Worm (Caenorhabditis elegans) whole organism, young adult: ENCODE results near the gene col-151.

ENCODE experiments used
- B0019.2 ChIP-seq: fragments of 200-800 bp; sonication (Bioruptor generic); conservative IDR thresholded peaks from 2 replicates; pipeline ENCODE4 v1.3.6; 2022; ENCODE audit warnings: missing genetic modification reagents, missing genetic modification characterization, missing compliant biosample characterization
- C17E4.6 ChIP-seq: fragments of 200-800 bp; sonication (Bioruptor generic); IDR thresholded peaks from 2 replicates; pipeline ENCODE4 v1.3.6; 2022; ENCODE audit warnings: missing genetic modification reagents, missing genetic modification characterization, missing compliant biosample characterization
- F37B4.10 ChIP-seq: fragments of 200-800 bp; sonication (Bioruptor generic); IDR thresholded peaks from 2 replicates; pipeline ENCODE4 v1.3.6; 2022; ENCODE audit warnings: missing genetic modification characterization, missing compliant biosample characterization
- F39B2.1 ChIP-seq: fragments of 200-800 bp; sonication (Bioruptor generic); IDR thresholded peaks from 2 replicates; pipeline ENCODE4 v1.3.6; 2022; ENCODE audit warnings: missing genetic modification reagents, missing genetic modification characterization, missing compliant biosample characterization
- F55B11.4 ChIP-seq: sonication (generic microtip); optimal IDR thresholded peaks from 2 replicates; lab custom pipeline; 2016; ENCODE audit warnings: missing compliant biosample characterization, missing genetic modification characterization, borderline replicate concordance; ENCODE audit not compliant: insufficient read depth
- F57A8.1 ChIP-seq: fragments of 200-800 bp; sonication (Bioruptor generic); optimal IDR thresholded peaks from 2 replicates; lab custom pipeline; 2018; ENCODE audit warnings: mild to moderate bottlenecking, missing genetic modification characterization, moderate library complexity, missing compliant biosample characterization
- K11D2.4 ChIP-seq: fragments of 200-800 bp; sonication (Bioruptor generic); IDR thresholded peaks from 2 replicates; pipeline ENCODE4 v1.3.6; 2022; ENCODE audit warnings: missing genetic modification reagents, missing genetic modification characterization, missing compliant biosample characterization
- Y53G8AR.9 ChIP-seq: fragments of 200-800 bp; sonication (Bioruptor generic); conservative IDR thresholded peaks from 2 replicates; pipeline ENCODE4 v1.3.6; 2022; ENCODE audit warnings: missing genetic modification reagents, missing genetic modification characterization, missing compliant biosample characterization
- Y67H2A.10 ChIP-seq: fragments of 200-800 bp; sonication (Bioruptor generic); conservative IDR thresholded peaks from 2 replicates; pipeline ENCODE4 v1.3.6; 2022; ENCODE audit warnings: missing genetic modification reagents, missing genetic modification characterization, missing compliant biosample characterization
- Y79H2A.3 ChIP-seq: fragments of 200-800 bp; sonication (Bioruptor generic); conservative IDR thresholded peaks from 2 replicates; pipeline ENCODE4 v1.3.6; 2022; ENCODE audit warnings: missing genetic modification reagents, missing genetic modification characterization, missing compliant biosample characterization
- ZK185.1 ChIP-seq: sonication (generic microtip); optimal IDR thresholded peaks from 2 replicates; lab custom pipeline; 2016; ENCODE audit warnings: mild to moderate bottlenecking, missing genetic modification characterization, missing compliant biosample characterization; ENCODE audit not compliant: poor library complexity, severe bottlenecking
- ama-1 ChIP-seq, 3 experiments: fragments of 150-350 bp in 1 of 3; sonication (generic microtip) in 2 of 3; optimal IDR thresholded peaks; 2 replicates each; lab custom pipeline; 2014 to 2018; ENCODE audit warnings: missing biosample characterization in 2 of 3, missing genetic modification characterization in 2 of 3, missing genetic modification reagents in 2 of 3
- atf-7 ChIP-seq: sonication (generic microtip); optimal IDR thresholded peaks from 2 replicates; lab custom pipeline; 2017; ENCODE audit warnings: mild to moderate bottlenecking, missing genetic modification characterization, missing compliant biosample characterization
- attf-3 ChIP-seq: fragments of 200-800 bp; sonication (Bioruptor generic); conservative IDR thresholded peaks from 2 replicates; pipeline ENCODE4 v1.3.6; 2022; ENCODE audit warnings: missing genetic modification reagents, missing genetic modification characterization, missing compliant biosample characterization
- attf-5 ChIP-seq: fragments of 200-800 bp; sonication (Bioruptor generic); optimal IDR thresholded peaks from 2 replicates; lab custom pipeline; 2018; ENCODE audit warnings: mild to moderate bottlenecking, missing genetic modification characterization, missing compliant biosample characterization
- attf-6 ChIP-seq: fragments of 200-800 bp; sonication (Bioruptor generic); IDR thresholded peaks from 2 replicates; pipeline ENCODE4 v1.3.6; 2022; ENCODE audit warnings: missing genetic modification reagents, missing genetic modification characterization, missing compliant biosample characterization
- bed-1 ChIP-seq: fragments of 200-800 bp; sonication (Bioruptor generic); IDR thresholded peaks from 2 replicates; pipeline ENCODE4 v1.3.6; 2022; ENCODE audit warnings: missing genetic modification reagents, missing genetic modification characterization, missing compliant biosample characterization
- ceh-100 ChIP-seq: fragments of 200-800 bp; sonication (Bioruptor generic); IDR thresholded peaks from 2 replicates; pipeline ENCODE4 v1.3.6; 2022; ENCODE audit warnings: missing genetic modification reagents, missing genetic modification characterization, missing compliant biosample characterization
- ceh-40 ChIP-seq: fragments of 200-800 bp; sonication (Bioruptor generic); IDR thresholded peaks from 2 replicates; pipeline ENCODE4 v1.3.6; 2022; ENCODE audit warnings: missing genetic modification characterization, missing compliant biosample characterization
- ceh-91 ChIP-seq: fragments of 200-800 bp; sonication (Bioruptor generic); IDR thresholded peaks from 2 replicates; pipeline ENCODE4 v1.3.6; 2022; ENCODE audit warnings: missing genetic modification reagents, missing genetic modification characterization, missing compliant biosample characterization
- chd-7 ChIP-seq: sonication (generic microtip); optimal IDR thresholded peaks from 2 replicates; lab custom pipeline; 2016; ENCODE audit warnings: mild to moderate bottlenecking, missing genetic modification characterization, moderate library complexity, missing compliant biosample characterization
- dpl-1 ChIP-seq: fragments of 150-350 bp; optimal IDR thresholded peaks from 2 replicates; lab custom pipeline; 2014; ENCODE audit warnings: missing biosample characterization, missing genetic modification reagents, missing genetic modification characterization
- egl-18 ChIP-seq: fragments of 200-800 bp; sonication (Bioruptor generic); IDR thresholded peaks from 2 replicates; pipeline ENCODE4 v1.3.6; 2022; ENCODE audit warnings: missing genetic modification reagents, missing genetic modification characterization, missing compliant biosample characterization
- ets-4 ChIP-seq: fragments of 200-800 bp; sonication (Bioruptor generic); optimal IDR thresholded peaks from 2 replicates; lab custom pipeline; 2018; ENCODE audit warnings: mild to moderate bottlenecking, missing genetic modification characterization, missing compliant biosample characterization
- fkh-3 ChIP-seq: sonication (generic microtip); optimal IDR thresholded peaks from 2 replicates; lab custom pipeline; 2016; ENCODE audit warnings: mild to moderate bottlenecking, missing genetic modification characterization, missing compliant biosample characterization
- him-1 ChIP-seq: sonication (generic microtip); optimal IDR thresholded peaks from 2 replicates; lab custom pipeline; 2016; ENCODE audit warnings: missing genotype, missing genetic modification reagents, missing genetic modification characterization, missing compliant biosample characterization
- hlh-26 ChIP-seq: fragments of 200-800 bp; sonication (Bioruptor generic); conservative IDR thresholded peaks from 2 replicates; pipeline ENCODE4 v1.3.6; 2022; ENCODE audit warnings: missing genetic modification reagents, missing genetic modification characterization, missing compliant biosample characterization
- hmg-20 ChIP-seq: fragments of 200-800 bp; sonication (Bioruptor generic); IDR thresholded peaks from 2 replicates; pipeline ENCODE4 v1.3.6; 2022; ENCODE audit warnings: missing genetic modification reagents, missing genetic modification characterization, missing compliant biosample characterization
- hsf-1 ChIP-seq: fragments of 200-800 bp; sonication (Bioruptor generic); IDR thresholded peaks from 2 replicates; pipeline ENCODE4 v1.3.6; 2022; ENCODE audit warnings: missing genetic modification reagents, missing genetic modification characterization, missing compliant biosample characterization
- let-526 ChIP-seq: fragments of 200-800 bp; sonication (Bioruptor generic); IDR thresholded peaks from 2 replicates; pipeline ENCODE4 v1.3.6; 2022; ENCODE audit warnings: missing genetic modification reagents, missing genetic modification characterization, missing compliant biosample characterization
- lin-26 ChIP-seq: fragments of 200-800 bp; sonication (Bioruptor generic); IDR thresholded peaks from 2 replicates; pipeline ENCODE4 v1.3.6; 2022; ENCODE audit warnings: missing genetic modification reagents, missing genetic modification characterization, missing compliant biosample characterization
- lin-40 ChIP-seq: sonication (generic microtip); optimal IDR thresholded peaks from 2 replicates; lab custom pipeline; 2016; ENCODE audit warnings: missing genetic modification characterization, mild to moderate bottlenecking, missing compliant biosample characterization, missing genotype, missing genetic modification reagents
- lin-54 ChIP-seq: fragments of 200-800 bp; sonication (Bioruptor generic); optimal IDR thresholded peaks from 2 replicates; lab custom pipeline; 2018; ENCODE audit warnings: mild to moderate bottlenecking, missing genetic modification characterization, missing compliant biosample characterization
- lsl-1 ChIP-seq: fragments of 200-800 bp; sonication (Bioruptor generic); optimal IDR thresholded peaks from 2 replicates; lab custom pipeline; 2018; ENCODE audit warnings: mild to moderate bottlenecking, missing genetic modification characterization, moderate library complexity, missing compliant biosample characterization
- madf-6 ChIP-seq: fragments of 200-800 bp; sonication (Bioruptor generic); IDR thresholded peaks from 2 replicates; pipeline ENCODE4 v1.3.6; 2022; ENCODE audit warnings: missing genetic modification reagents, missing genetic modification characterization, missing compliant biosample characterization
- madf-8 ChIP-seq: fragments of 200-800 bp; sonication (Bioruptor generic); conservative IDR thresholded peaks from 2 replicates; pipeline ENCODE4 v1.3.6; 2022; ENCODE audit warnings: missing genetic modification reagents, missing genetic modification characterization, missing compliant biosample characterization
- nfya-2 ChIP-seq: fragments of 200-800 bp; sonication (Bioruptor generic); IDR thresholded peaks from 2 replicates; pipeline ENCODE4 v1.3.6; 2022; ENCODE audit warnings: missing genetic modification reagents, missing genetic modification characterization, missing compliant biosample characterization
- nhr-27 ChIP-seq: fragments of 200-800 bp; sonication (Bioruptor generic); optimal IDR thresholded peaks from 2 replicates; lab custom pipeline; 2018; ENCODE audit warnings: mild to moderate bottlenecking, missing genetic modification characterization, moderate library complexity, missing compliant biosample characterization
- pha-4 ChIP-seq: fragments of 150-350 bp; sonication (generic microtip); optimal IDR thresholded peaks from 2 replicates; lab custom pipeline; 2014; ENCODE audit warnings: missing biosample characterization, missing genetic modification reagents, missing genetic modification characterization
- snpc-1.1 ChIP-seq: sonication (generic microtip); optimal IDR thresholded peaks from 2 replicates; lab custom pipeline; 2017; ENCODE audit warnings: missing genetic modification characterization, mild to moderate bottlenecking, missing compliant biosample characterization, antibody characterized with exemption, moderate library complexity, missing genotype, missing genetic modification reagents; ENCODE audit not compliant: insufficient read depth
- snpc-4 ChIP-seq, 5 experiments: fragments of 150-350 bp in 1 of 5; sonication (generic microtip) in 4 of 5; optimal IDR thresholded peaks; 2 replicates each; lab custom pipeline; 2014 to 2018; ENCODE audit warnings: missing genetic modification characterization in 5 of 5, missing biosample characterization in 3 of 5, antibody characterized with exemption in 2 of 5, mild to moderate bottlenecking in 2 of 5, missing compliant biosample characterization in 2 of 5, missing genotype in 2 of 5, moderate library complexity in 2 of 5, missing genetic modification reagents in 1 of 5
- somi-1 ChIP-seq: fragments of 200-800 bp; sonication (Bioruptor generic); optimal IDR thresholded peaks from 2 replicates; lab custom pipeline; 2018; ENCODE audit warnings: mild to moderate bottlenecking, missing genetic modification characterization, missing compliant biosample characterization
- sptf-2 ChIP-seq: fragments of 200-800 bp; sonication (Bioruptor generic); optimal IDR thresholded peaks from 2 replicates; lab custom pipeline; 2018; ENCODE audit warnings: mild to moderate bottlenecking, missing genetic modification characterization, missing compliant biosample characterization
- unc-62 ChIP-seq: fragments of 150-350 bp; optimal IDR thresholded peaks from 2 replicates; lab custom pipeline; 2014; ENCODE audit warnings: missing biosample characterization, missing genetic modification reagents, missing genetic modification characterization
- xnd-1 ChIP-seq: sonication (generic microtip); optimal IDR thresholded peaks from 2 replicates; lab custom pipeline; 2016; ENCODE audit warnings: missing genotype, missing genetic modification reagents, missing genetic modification characterization, missing compliant biosample characterization
- ztf-22 ChIP-seq: fragments of 200-800 bp; sonication (Bioruptor generic); optimal IDR thresholded peaks from 2 replicates; lab custom pipeline; 2018; ENCODE audit warnings: mild to moderate bottlenecking, missing genetic modification characterization, moderate library complexity, missing compliant biosample characterization
- ztf-25 ChIP-seq: fragments of 200-800 bp; sonication (Bioruptor generic); IDR thresholded peaks from 2 replicates; pipeline ENCODE4 v1.3.6; 2022; ENCODE audit warnings: missing genetic modification reagents, missing genetic modification characterization, missing compliant biosample characterization

Gene col-151

ce11 chrV:10355773-10356335, 39.2 kb downstream of the col-151 start, which contains the start of gene sluh-7 (continued):
- no peak for TF ChIP-seq Y53G8AR.9 (GFP tag; lab: Robert Waterston, UW)
- TF ChIP-seq madf-8, result no peak; the same call in 1 of the 2 replicates
- TF ChIP-seq ceh-91 (GFP tag; lab: Robert Waterston, UW), result 0 out of 2 replicates have a peak, but pooled peaks have one; percentile 11
- no peak for TF ChIP-seq let-526 (GFP tag; lab: Robert Waterston, UW)
- TF ChIP-seq hsf-1, result no peak
- TF ChIP-seq K11D2.4 (GFP tag; lab: Robert Waterston, UW), result 0 out of 2 replicates have a peak, but pooled peaks have one; percentile 39
- no peak for TF ChIP-seq xnd-1 (tag; lab: Kevin White, UChicago)
- no peak for TF ChIP-seq attf-3 (GFP tag; lab: Robert Waterston, UW)
- TF ChIP-seq Y79H2A.3 (GFP tag; lab: Robert Waterston, UW), result no peak
- TF ChIP-seq dpl-1 (GFP tag; lab: Kevin White, UChicago), result peak; percentile 66
- TF ChIP-seq attf-5 (GFP tag; lab: Kevin White, UChicago), result no peak
- TF ChIP-seq bed-1 (GFP tag; lab: Robert Waterston, UW), result no peak
- TF ChIP-seq hmg-20, result no peak
- TF ChIP-seq ceh-100 (GFP tag; lab: Robert Waterston, UW), result 0 out of 2 replicates have a peak, but pooled peaks have one; percentile 28
- TF ChIP-seq him-1 (tag; lab: Kevin White, UChicago), result peak; percentile 35
- no peak for TF ChIP-seq ets-4 (GFP tag; lab: Kevin White, UChicago)
- TF ChIP-seq pha-4, result peak; percentile 47
- TF ChIP-seq ceh-40, result no peak
- TF ChIP-seq Y67H2A.10 (GFP tag; lab: Robert Waterston, UW), result no peak
- no peak for TF ChIP-seq atf-7 (tag; lab: Kevin White, UChicago)
- no peak for TF ChIP-seq C17E4.6
- no peak for TF ChIP-seq F57A8.1 (GFP tag; lab: Kevin White, UChicago)
- no peak for TF ChIP-seq ama-1 (optimal IDR thresholded peaks at IDR 0.05; lab: Kevin White, UChicago)
- TF ChIP-seq ama-1 (GFP tag; optimal IDR thresholded peaks at IDR 0.05; lab: Kevin White, UChicago), result no peak
- no peak for TF ChIP-seq fkh-3 (tag; lab: Kevin White, UChicago)
- peak; percentile 25 for TF ChIP-seq lsl-1 (GFP tag; lab: Kevin White, UChicago)
- TF ChIP-seq chd-7 (tag; lab: Kevin White, UChicago), result no peak
- TF ChIP-seq ztf-22 (GFP tag; lab: Kevin White, UChicago), result no peak
- TF ChIP-seq ztf-25 (GFP tag; lab: Robert Waterston, UW), result no peak
- no peak for TF ChIP-seq F55B11.4 (tag; lab: Kevin White, UChicago)
- TF ChIP-seq lin-26 (GFP tag; lab: Robert Waterston, UW), result no peak
- peak; percentile 60; the same call in 1 of the 2 replicates for TF ChIP-seq madf-6 (GFP tag; lab: Robert Waterston, UW)
- TF ChIP-seq somi-1, result no peak
- no peak for TF ChIP-seq nhr-27 (tag; lab: Kevin White, UChicago)
- TF ChIP-seq lin-40 (tag; lab: Kevin White, UChicago), result peak; percentile 73
- no peak for TF ChIP-seq nfya-2 (GFP tag; lab: Robert Waterston, UW)
- no peak for TF ChIP-seq attf-6 (GFP tag; lab: Robert Waterston, UW)
- no peak for TF ChIP-seq hlh-26 (GFP tag; lab: Robert Waterston, UW)
- TF ChIP-seq F37B4.10, result no peak
- no peak for TF ChIP-seq B0019.2 (GFP tag; lab: Robert Waterston, UW)
- TF ChIP-seq F39B2.1 (GFP tag; lab: Robert Waterston, UW), result no peak
- no peak for TF ChIP-seq unc-62 (GFP tag; lab: Kevin White, UChicago)
- TF ChIP-seq egl-18 (GFP tag; lab: Robert Waterston, UW), result no peak
- TF ChIP-seq lin-54, result peak; percentile 88
- TF ChIP-seq sptf-2 (GFP tag; lab: Kevin White, UChicago), result no peak
- TF ChIP-seq ZK185.1 (tag; lab: Kevin White, UChicago), result peak; percentile 92
- no peak for TF ChIP-seq snpc-1.1 (tag; lab: Kevin White, UChicago)
- TF ChIP-seq snpc-4 (GFP tag; optimal IDR thresholded peaks at IDR 0.05; lab: Kevin White, UChicago), result no peak
- TF ChIP-seq snpc-4 (tag; optimal IDR thresholded peaks at IDR 0.05; lab: Kevin White, UChicago), result peak in 3 of 4 experiments; percentile 24 to 61 (median 56)
